Fruit fly (Drosophila melanogaster) whole organism, embryonic: ENCODE data around the gene Gga.

Experiments
- Awh ChIP-seq: fragments of 200-800 bp; sonication (Bioruptor generic); IDR thresholded peaks from 2 replicates; pipeline ENCODE4, ENCODE4 v1.3.6; 2022; ENCODE audit warnings: missing biosample characterization, missing genetic modification characterization
- CG10274 ChIP-seq: fragments of 200-800 bp; sonication (Bioruptor generic); optimal IDR thresholded peaks from 3 replicates; lab custom pipeline; 2017; ENCODE audit warnings: missing biosample characterization, mild to moderate bottlenecking, missing genetic modification characterization
- CG11560 ChIP-seq: fragments of 200-800 bp; sonication (Bioruptor generic); IDR thresholded peaks from 3 replicates; pipeline ENCODE4 v1.3.6; 2022; ENCODE audit warnings: missing biosample characterization, missing genetic modification characterization
- CG16815 ChIP-seq: fragments of 200-800 bp; sonication (Bioruptor generic); optimal IDR thresholded peaks from 3 replicates; lab custom pipeline; 2017; ENCODE audit warnings: missing biosample characterization, mild to moderate bottlenecking, missing genetic modification characterization
- CG18764 ChIP-seq: fragments of 200-800 bp; sonication (Bioruptor generic); optimal IDR thresholded peaks from 3 replicates; lab custom pipeline; 2016; ENCODE audit warnings: missing biosample characterization, missing genetic modification characterization
- CG30020 ChIP-seq: fragments of 200-800 bp; optimal IDR thresholded peaks from 2 replicates; lab custom pipeline; 2019; ENCODE audit warnings: missing biosample characterization, mild to moderate bottlenecking, missing genetic modification characterization, moderate library complexity
- CG7556 ChIP-seq: fragments of 200-800 bp; sonication (Bioruptor generic); optimal IDR thresholded peaks from 2 replicates; lab custom pipeline; 2017; ENCODE audit warnings: missing biosample characterization, mild to moderate bottlenecking, missing genetic modification characterization
- CG8281 ChIP-seq: fragments of 200-800 bp; sonication (Bioruptor generic); optimal IDR thresholded peaks from 2 replicates; lab custom pipeline; 2018; ENCODE audit warnings: missing biosample characterization, mild to moderate bottlenecking, missing genetic modification characterization, moderate library complexity
- CG8359 ChIP-seq: fragments of 200-800 bp; sonication (Bioruptor generic); optimal IDR thresholded peaks from 2 replicates; lab custom pipeline; 2017; ENCODE audit warnings: missing biosample characterization, mild to moderate bottlenecking, missing genetic modification characterization, borderline replicate concordance
- CG8388 ChIP-seq: fragments of 200-800 bp; sonication (Bioruptor generic); optimal IDR thresholded peaks from 2 replicates; lab custom pipeline; 2019; ENCODE audit warnings: missing biosample characterization, mild to moderate bottlenecking, missing genetic modification characterization, moderate library complexity
- D19A ChIP-seq: fragments of 200-800 bp; optimal IDR thresholded peaks from 3 replicates; lab custom pipeline; 2019; ENCODE audit warnings: missing biosample characterization, mild to moderate bottlenecking, missing genetic modification characterization, moderate library complexity
- Hr78 ChIP-seq, 2 experiments: fragments of 200-800 bp in 1 of 2; fragments of >200 bp in 1 of 2; sonication (Bioruptor generic) in 1 of 2; optimal IDR thresholded peaks; 2 replicates each; lab custom pipeline; 2017 to 2019; ENCODE audit warnings: missing biosample characterization in 2 of 2, missing genetic modification characterization in 2 of 2, mild to moderate bottlenecking in 1 of 2, moderate library complexity in 1 of 2
- Sry-β ChIP-seq: fragments of 200-800 bp; sonication (Bioruptor generic); optimal IDR thresholded peaks from 2 replicates; lab custom pipeline; 2018; ENCODE audit warnings: missing biosample characterization, mild to moderate bottlenecking, missing genetic modification characterization, moderate library complexity
- Vsx1 ChIP-seq: fragments of 200-800 bp; sonication (Bioruptor generic); optimal IDR thresholded peaks from 2 replicates; lab custom pipeline; 2017; ENCODE audit warnings: missing biosample characterization, mild to moderate bottlenecking, missing genetic modification characterization, missing genetic modification reagents
- gem ChIP-seq: fragments of 200-800 bp; sonication (Bioruptor generic); optimal IDR thresholded peaks from 2 replicates; lab custom pipeline; 2019; ENCODE audit warnings: missing biosample characterization, mild to moderate bottlenecking, missing genetic modification characterization, moderate library complexity
- lola ChIP-seq, 3 experiments: fragments of >200 bp in 2 of 3; fragments of 200-800 bp in 1 of 3; sonication (Bioruptor generic) in 1 of 3; optimal IDR thresholded peaks; 2 replicates each; lab custom pipeline; 2017 to 2019; ENCODE audit warnings: missing biosample characterization in 3 of 3, missing genetic modification characterization in 3 of 3, mild to moderate bottlenecking in 1 of 3, moderate library complexity in 1 of 3
- nmo ChIP-seq: fragments of 200-800 bp; sonication (Bioruptor generic); optimal IDR thresholded peaks from 2 replicates; lab custom pipeline; 2018; ENCODE audit warnings: missing biosample characterization, mild to moderate bottlenecking, missing genetic modification characterization, moderate library complexity
- seq ChIP-seq: fragments of 200-800 bp; sonication (Bioruptor generic); IDR thresholded peaks from 2 replicates; pipeline ENCODE4 v1.3.6; 2022; ENCODE audit warnings: missing biosample characterization, missing genetic modification characterization
- slp2 ChIP-seq: fragments of 200-800 bp; sonication (Bioruptor generic); optimal IDR thresholded peaks from 2 replicates; lab custom pipeline; 2016; ENCODE audit warnings: missing biosample characterization, missing genetic modification characterization
- tin ChIP-seq: fragments of 200-800 bp; sonication (Bioruptor generic); optimal IDR thresholded peaks from 3 replicates; lab custom pipeline; 2016; ENCODE audit warnings: missing biosample characterization, missing genetic modification characterization
- toy ChIP-seq: fragments of 200-800 bp; sonication (Bioruptor generic); IDR thresholded peaks from 2 replicates; pipeline ENCODE4 v1.3.6; 2022; ENCODE audit warnings: missing biosample characterization, missing genetic modification characterization
- zen2 ChIP-seq: fragments of 200-800 bp; sonication (Bioruptor generic); IDR thresholded peaks from 3 replicates; pipeline ENCODE4 v1.3.6; 2022; ENCODE audit warnings: missing biosample characterization, missing genetic modification characterization; ENCODE audit not compliant: partially characterized antibody

Gene Gga

dm6 chrX:9653242-9653641 lies 52.4 kb downstream of the Gga start (continued):
- TF ChIP-seq CG16815, result no peak
- TF ChIP-seq CG7556, result no peak
- TF ChIP-seq Sry-β (GFP tag; lab: Kevin White, UChicago), result no peak
- no peak for TF ChIP-seq CG10274 (GFP tag; lab: Kevin White, UChicago)
- TF ChIP-seq Awh (GFP tag; lab: Robert Waterston, UW), result no peak
- no peak for TF ChIP-seq CG8281 (tag; lab: Kevin White, UChicago)
- no peak for TF ChIP-seq Hr78 (GFP tag; optimal IDR thresholded peaks at IDR 0.05; lab: Kevin White, UChicago)
- TF ChIP-seq CG11560 (tag; lab: Robert Waterston, UW), result no peak
- no peak for TF ChIP-seq seq (GFP tag; lab: Robert Waterston, UW)
- no peak for TF ChIP-seq CG8359
- no peak for TF ChIP-seq zen2 (GFP tag; lab: Robert Waterston, UW)
- no peak for TF ChIP-seq CG8388 (GFP tag; lab: Kevin White, UChicago)
- TF ChIP-seq lola (GFP tag; optimal IDR thresholded peaks at IDR 0.05; lab: Kevin White, UChicago), result no peak
- TF ChIP-seq slp2 (GFP tag; lab: Kevin White, UChicago), result no peak
- no peak for TF ChIP-seq CG30020 (tag; lab: Kevin White, UChicago)
- TF ChIP-seq Vsx1, result no peak
- TF ChIP-seq nmo, result peak; percentile 24
- peak; percentile 0 for TF ChIP-seq gem (tag; lab: Kevin White, UChicago)
- TF ChIP-seq toy (GFP tag; lab: Robert Waterston, UW), result no peak
- no peak for TF ChIP-seq tin
- no peak for TF ChIP-seq D19A (tag; lab: Kevin White, UChicago)
- TF ChIP-seq CG18764 (GFP tag; lab: Kevin White, UChicago), result no peak
